Worm (Caenorhabditis elegans) whole organism, young adult: ENCODE data around the gene btb-11.

Source experiments
- B0336.3 ChIP-seq: fragments of 200-800 bp; sonication (Bioruptor generic); IDR thresholded peaks from 2 replicates; pipeline ENCODE4 v1.3.6; 2022; ENCODE audit warnings: missing genetic modification characterization, missing compliant biosample characterization
- Y53F4B.3 ChIP-seq: fragments of 200-800 bp; sonication (Bioruptor generic); IDR thresholded peaks from 2 replicates; pipeline ENCODE4 v1.3.6; 2022; ENCODE audit warnings: missing genetic modification reagents, missing genetic modification characterization, missing compliant biosample characterization
- ama-1 ChIP-seq, 3 experiments: fragments of 150-350 bp in 1 of 3; sonication (generic microtip) in 2 of 3; optimal IDR thresholded peaks; 2 replicates each; lab custom pipeline; 2014 to 2018; ENCODE audit warnings: missing biosample characterization in 2 of 3, missing genetic modification characterization in 2 of 3, missing genetic modification reagents in 2 of 3
- attf-3 ChIP-seq: fragments of 200-800 bp; sonication (Bioruptor generic); conservative IDR thresholded peaks from 2 replicates; pipeline ENCODE4 v1.3.6; 2022; ENCODE audit warnings: missing genetic modification reagents, missing genetic modification characterization, missing compliant biosample characterization
- attf-5 ChIP-seq: fragments of 200-800 bp; sonication (Bioruptor generic); optimal IDR thresholded peaks from 2 replicates; lab custom pipeline; 2018; ENCODE audit warnings: mild to moderate bottlenecking, missing genetic modification characterization, missing compliant biosample characterization
- cebp-1 ChIP-seq, 2 experiments: fragments of 200-800 bp in 1 of 2; sonication (Bioruptor generic) in 1 of 2; sonication (generic microtip) in 1 of 2; IDR thresholded peaks in 1 of 2; optimal IDR thresholded peaks in 1 of 2; 2 replicates each; pipeline versions ENCODE4 v1.3.6 to Lab custom; 2017 to 2022; ENCODE audit warnings: missing compliant biosample characterization in 2 of 2, missing genetic modification characterization in 2 of 2, mild to moderate bottlenecking in 1 of 2, missing genetic modification reagents in 1 of 2, moderate library complexity in 1 of 2
- hlh-12 ChIP-seq: sonication (generic microtip); optimal IDR thresholded peaks from 2 replicates; lab custom pipeline; 2016; ENCODE audit warnings: missing genetic modification characterization, missing compliant biosample characterization
- let-607 ChIP-seq, 2 experiments: fragments of 200-800 bp in 1 of 2; sonication (Bioruptor generic) in 1 of 2; sonication (generic microtip) in 1 of 2; optimal IDR thresholded peaks; 2 replicates each; lab custom pipeline; 2016 to 2018; ENCODE audit warnings: mild to moderate bottlenecking in 2 of 2, missing compliant biosample characterization in 2 of 2, missing genetic modification characterization in 2 of 2, moderate library complexity in 2 of 2, missing genotype in 1 of 2
- lir-1 ChIP-seq: fragments of 200-800 bp; sonication (Bioruptor generic); conservative IDR thresholded peaks from 2 replicates; pipeline ENCODE4 v1.3.6; 2022; ENCODE audit warnings: missing genetic modification reagents, missing genetic modification characterization, missing compliant biosample characterization
- mel-28 ChIP-seq: sonication (generic microtip); optimal IDR thresholded peaks from 2 replicates; lab custom pipeline; 2016; ENCODE audit warnings: borderline replicate concordance, mild to moderate bottlenecking, missing genetic modification characterization, missing compliant biosample characterization
- snpc-1.3 ChIP-seq: sonication (generic microtip); optimal IDR thresholded peaks from 2 replicates; lab custom pipeline; 2017; ENCODE audit warnings: missing genetic modification characterization, mild to moderate bottlenecking, missing compliant biosample characterization, antibody characterized with exemption, moderate library complexity, missing genotype, missing genetic modification reagents; ENCODE audit not compliant: insufficient read depth
- snpc-4 ChIP-seq, 5 experiments: fragments of 150-350 bp in 1 of 5; sonication (generic microtip) in 4 of 5; optimal IDR thresholded peaks; 2 replicates each; lab custom pipeline; 2014 to 2018; ENCODE audit warnings: missing genetic modification characterization in 5 of 5, missing biosample characterization in 3 of 5, antibody characterized with exemption in 2 of 5, mild to moderate bottlenecking in 2 of 5, missing compliant biosample characterization in 2 of 5, missing genotype in 2 of 5, moderate library complexity in 2 of 5, missing genetic modification reagents in 1 of 5
- unc-62 ChIP-seq: fragments of 150-350 bp; optimal IDR thresholded peaks from 2 replicates; lab custom pipeline; 2014; ENCODE audit warnings: missing biosample characterization, missing genetic modification reagents, missing genetic modification characterization

DNA sequence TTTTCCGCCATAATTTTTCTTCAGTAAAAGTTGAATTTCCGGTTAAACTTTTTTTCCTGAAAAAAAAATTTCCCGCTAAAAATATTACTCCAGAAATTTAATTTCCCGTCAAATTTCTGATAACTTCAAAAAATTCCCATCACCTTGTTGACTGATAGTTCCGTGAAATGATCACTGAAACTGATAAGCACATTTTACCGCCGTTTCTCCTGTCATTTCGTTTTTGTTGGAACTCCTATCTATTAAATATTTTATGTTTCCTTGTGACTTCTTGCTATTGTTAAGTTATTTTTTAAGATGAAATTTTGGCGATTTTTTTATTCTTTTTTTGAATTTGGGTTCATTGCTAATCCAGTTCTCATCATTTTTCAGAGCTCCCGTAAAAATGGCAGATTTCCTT, 4.0 kb upstream of the btb-11 start, which contains the start of gene math-34:
- TF ChIP-seq let-607 (tag; optimal IDR thresholded peaks at IDR 0.05; lab: Kevin White, UChicago) = no peak
- no peak for TF ChIP-seq Y53F4B.3 (GFP tag; lab: Robert Waterston, UW)
- TF ChIP-seq ama-1 (optimal IDR thresholded peaks at IDR 0.05; lab: Kevin White, UChicago) = no peak
- TF ChIP-seq ama-1 (GFP tag; optimal IDR thresholded peaks at IDR 0.05; lab: Kevin White, UChicago) = no peak
- no peak for TF ChIP-seq lir-1 (GFP tag; lab: Robert Waterston, UW)
- no peak for TF ChIP-seq hlh-12
- no peak for TF ChIP-seq B0336.3
- no peak for TF ChIP-seq snpc-4 (GFP tag; optimal IDR thresholded peaks at IDR 0.05; lab: Kevin White, UChicago)
- TF ChIP-seq snpc-4 (tag; optimal IDR thresholded peaks at IDR 0.05; lab: Kevin White, UChicago) = no peak
- no peak for TF ChIP-seq attf-3 (GFP tag; lab: Robert Waterston, UW)
- no peak for TF ChIP-seq snpc-1.3 (tag; lab: Kevin White, UChicago)
- no peak for TF ChIP-seq cebp-1 (GFP tag; IDR thresholded peaks at IDR 0.05; lab: Robert Waterston, UW)
- TF ChIP-seq cebp-1 (tag; optimal IDR thresholded peaks at IDR 0.05; lab: Kevin White, UChicago) = no peak
- TF ChIP-seq attf-5 (GFP tag; lab: Kevin White, UChicago) = no peak
- no peak for TF ChIP-seq unc-62
- no peak for TF ChIP-seq mel-28 (tag; lab: Kevin White, UChicago)
